Worm (Caenorhabditis elegans) whole organism, early embryonic: ENCODE data around the gene mks-3.
A peak's percentile ranks its signal among the peaks of the same experiment; 100 is the strongest.

Source experiments
- B0310.2 ChIP-seq: sonication (generic microtip); optimal IDR thresholded peaks from 2 replicates; lab custom pipeline; 2016; ENCODE audit warnings: mild to moderate bottlenecking, missing genetic modification characterization, missing compliant biosample characterization
- F13C5.2 ChIP-seq: sonication (generic microtip); optimal IDR thresholded peaks from 2 replicates; lab custom pipeline; 2017; ENCODE audit warnings: mild to moderate bottlenecking, missing genetic modification characterization, inconsistent platforms, missing compliant biosample characterization
- aly-1 ChIP-seq: sonication (generic microtip); optimal IDR thresholded peaks from 2 replicates; lab custom pipeline; 2016; ENCODE audit warnings: missing genetic modification characterization, missing compliant biosample characterization
- ama-1 ChIP-seq: fragments of 150-350 bp; optimal IDR thresholded peaks from 2 replicates; lab custom pipeline; 2014
- ceh-13 ChIP-seq: fragments of 200-800 bp; sonication (Bioruptor generic); optimal IDR thresholded peaks from 2 replicates; lab custom pipeline; 2018; ENCODE audit warnings: mild to moderate bottlenecking, missing genetic modification characterization, missing compliant biosample characterization
- ceh-36 ChIP-seq: sonication (generic microtip); optimal IDR thresholded peaks from 2 replicates; lab custom pipeline; 2016; ENCODE audit warnings: missing genetic modification characterization, inconsistent platforms, missing compliant biosample characterization
- ets-7 ChIP-seq: sonication (generic microtip); optimal IDR thresholded peaks from 2 replicates; lab custom pipeline; 2016; ENCODE audit warnings: missing genotype, missing genetic modification characterization, missing compliant biosample characterization
- flt-1 ChIP-seq: fragments of 200-800 bp; sonication (Bioruptor generic); IDR thresholded peaks from 2 replicates; pipeline ENCODE4 v1.3.6; 2022; ENCODE audit warnings: missing genetic modification characterization, missing compliant biosample characterization
- hmbx-1 ChIP-seq: sonication (generic microtip); optimal IDR thresholded peaks from 2 replicates; lab custom pipeline; 2016; ENCODE audit warnings: mild to moderate bottlenecking, missing genetic modification characterization, missing compliant biosample characterization
- hmg-4 ChIP-seq: fragments of 200-800 bp; sonication (Bioruptor generic); optimal IDR thresholded peaks from 2 replicates; lab custom pipeline; 2018; ENCODE audit warnings: mild to moderate bottlenecking, missing genetic modification characterization, missing compliant biosample characterization
- hnd-1 ChIP-seq: sonication (generic microtip); optimal IDR thresholded peaks from 2 replicates; lab custom pipeline; 2016; ENCODE audit warnings: missing genetic modification characterization, missing compliant biosample characterization
- pes-1 ChIP-seq: fragments of 200-800 bp; sonication (Bioruptor generic); IDR thresholded peaks from 2 replicates; pipeline ENCODE4 v1.3.6; 2022; ENCODE audit warnings: missing genetic modification reagents, missing genetic modification characterization, missing compliant biosample characterization
- scrt-1 ChIP-seq: fragments of 200-800 bp; sonication (Bioruptor generic); IDR thresholded peaks from 2 replicates; pipeline ENCODE4 v1.3.6; 2022; ENCODE audit warnings: missing genetic modification characterization, missing compliant biosample characterization
- sea-1 ChIP-seq: fragments of 200-800 bp; sonication (Bioruptor generic); conservative IDR thresholded peaks from 2 replicates; pipeline ENCODE4 v1.3.6; 2022; ENCODE audit warnings: missing genetic modification characterization, missing compliant biosample characterization
- tbx-11 ChIP-seq: fragments of 200-800 bp; sonication (Bioruptor generic); IDR thresholded peaks from 2 replicates; pipeline ENCODE4 v1.3.6; 2022; ENCODE audit warnings: missing genetic modification characterization, missing compliant biosample characterization
- tbx-37 ChIP-seq: fragments of 200-800 bp; sonication (Bioruptor generic); conservative IDR thresholded peaks from 2 replicates; pipeline ENCODE4 v1.3.6; 2022; ENCODE audit warnings: missing genetic modification reagents, missing genetic modification characterization, missing compliant biosample characterization
- tra-4 ChIP-seq: sonication (generic microtip); optimal IDR thresholded peaks from 2 replicates; lab custom pipeline; 2017; ENCODE audit warnings: missing genetic modification characterization, missing compliant biosample characterization

mks-3 gene

ce11 chrII:7583555-7583954 is at the start of gene mks-3:
mks-3 (minus strand) TSS chrII:7583655.
- TF ChIP-seq F13C5.2: no peak
- no peak for TF ChIP-seq ets-7 (tag; lab: Kevin White, UChicago)
- TF ChIP-seq pes-1 (GFP tag; lab: Robert Waterston, UW): no peak
- TF ChIP-seq tra-4 (tag; lab: Kevin White, UChicago): no peak
- no peak for TF ChIP-seq hmbx-1 (tag; lab: Kevin White, UChicago)
- no peak for TF ChIP-seq ceh-13 (GFP tag; lab: Kevin White, UChicago)
- TF ChIP-seq B0310.2 (tag; lab: Kevin White, UChicago): no peak
- TF ChIP-seq tbx-11: no peak
- no peak for TF ChIP-seq ceh-36
- no peak for TF ChIP-seq scrt-1 (GFP tag; lab: Robert Waterston, UW)

ce11 chrII:7631677-7632210 is 48.3 kb upstream of the mks-3 start:
- TF ChIP-seq scrt-1 (GFP tag; lab: Robert Waterston, UW) (no peak), tra-4 (tag; lab: Kevin White, UChicago) (no peak), hnd-1 (tag; lab: Kevin White, UChicago) (no peak), aly-1 (tag; lab: Kevin White, UChicago) (no peak), sea-1 (GFP tag; lab: Robert Waterston, UW) (no peak), ets-7 (tag; lab: Kevin White, UChicago) (no peak), tbx-37 (GFP tag; lab: Robert Waterston, UW) (no peak), ama-1 (lab: Kevin White, UChicago) (no peak), pes-1 (GFP tag; lab: Robert Waterston, UW) (no peak), ceh-36 (no peak), hmbx-1 (tag; lab: Kevin White, UChicago) (no peak), B0310.2 (tag; lab: Kevin White, UChicago) (no peak), tbx-11 (no peak), flt-1 (GFP tag; lab: Robert Waterston, UW) (no peak)

ce11 chrII:7631171-7631570 is 47.7 kb upstream of the mks-3 start:
- TF ChIP-seq tbx-11 (no peak), tra-4 (tag; lab: Kevin White, UChicago) (no peak), ama-1 (lab: Kevin White, UChicago) (no peak), tbx-37 (GFP tag; lab: Robert Waterston, UW) (no peak), B0310.2 (tag; lab: Kevin White, UChicago) (no peak), F13C5.2 (no peak), ets-7 (tag; lab: Kevin White, UChicago) (no peak), sea-1 (GFP tag; lab: Robert Waterston, UW) (no peak), pes-1 (GFP tag; lab: Robert Waterston, UW) (no peak), ceh-36 (no peak), scrt-1 (GFP tag; lab: Robert Waterston, UW) (no peak), flt-1 (GFP tag; lab: Robert Waterston, UW) (no peak), aly-1 (tag; lab: Kevin White, UChicago) (no peak), hmg-4 (GFP tag; lab: Kevin White, UChicago) (no peak), hmbx-1 (tag; lab: Kevin White, UChicago) (no peak), ceh-13 (GFP tag; lab: Kevin White, UChicago) (no peak)

DNA sequence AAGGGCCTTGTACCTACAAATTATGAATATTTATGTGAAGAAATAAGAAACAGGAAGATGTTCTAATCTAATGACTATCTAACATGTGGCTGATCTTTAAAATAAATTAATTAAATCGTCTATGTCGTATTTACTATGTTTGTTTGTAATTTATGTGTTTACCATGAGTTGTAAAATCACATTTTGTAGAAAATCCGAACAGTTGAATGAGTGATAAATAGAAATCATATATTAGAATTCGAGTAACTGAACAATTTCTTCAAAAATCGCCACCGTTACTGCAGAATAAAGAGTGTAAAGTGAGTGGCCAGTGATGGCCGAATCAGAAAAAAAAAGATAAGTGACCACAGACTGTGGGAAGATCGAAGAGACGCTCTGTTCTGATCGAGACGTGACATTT is 46.6 kb upstream of the mks-3 start:
- TF ChIP-seq ceh-36 (no peak), aly-1 (tag; lab: Kevin White, UChicago) (no peak), tbx-11 (no peak), sea-1 (GFP tag; lab: Robert Waterston, UW) (no peak), flt-1 (GFP tag; lab: Robert Waterston, UW) (no peak), B0310.2 (tag; lab: Kevin White, UChicago) (no peak), ama-1 (lab: Kevin White, UChicago) (no peak), F13C5.2 (no peak)

- TF ChIP-seq ets-7 (tag; lab: Kevin White, UChicago) (no peak), tra-4 (tag; lab: Kevin White, UChicago) (no peak), tbx-11 (no peak), flt-1 (GFP tag; lab: Robert Waterston, UW) (no peak), pes-1 (GFP tag; lab: Robert Waterston, UW) (no peak)
Measured at ce11 chrII:7628640-7629039, 45.2 kb upstream of the mks-3 start.

- TF ChIP-seq hmbx-1 (tag; lab: Kevin White, UChicago): no peak
- TF ChIP-seq ceh-36: no peak
- no peak for TF ChIP-seq hmg-4 (GFP tag; lab: Kevin White, UChicago)
- no peak for TF ChIP-seq scrt-1 (GFP tag; lab: Robert Waterston, UW)
- no peak for TF ChIP-seq tbx-11
- TF ChIP-seq hnd-1 (tag; lab: Kevin White, UChicago): no peak
- no peak for TF ChIP-seq flt-1 (GFP tag; lab: Robert Waterston, UW)
- no peak for TF ChIP-seq F13C5.2
Measured at ce11 chrII:7624995-7625394, 41.5 kb upstream of the mks-3 start.

ce11 chrII:7624272-7624671 is 40.8 kb upstream of the mks-3 start:
- TF ChIP-seq B0310.2 (tag; lab: Kevin White, UChicago) (no peak), flt-1 (GFP tag; lab: Robert Waterston, UW) (no peak), tbx-37 (GFP tag; lab: Robert Waterston, UW) (no peak), F13C5.2 (no peak), hmg-4 (GFP tag; lab: Kevin White, UChicago) (peak; percentile 2), ets-7 (tag; lab: Kevin White, UChicago) (no peak), pes-1 (GFP tag; lab: Robert Waterston, UW) (no peak)

DNA sequence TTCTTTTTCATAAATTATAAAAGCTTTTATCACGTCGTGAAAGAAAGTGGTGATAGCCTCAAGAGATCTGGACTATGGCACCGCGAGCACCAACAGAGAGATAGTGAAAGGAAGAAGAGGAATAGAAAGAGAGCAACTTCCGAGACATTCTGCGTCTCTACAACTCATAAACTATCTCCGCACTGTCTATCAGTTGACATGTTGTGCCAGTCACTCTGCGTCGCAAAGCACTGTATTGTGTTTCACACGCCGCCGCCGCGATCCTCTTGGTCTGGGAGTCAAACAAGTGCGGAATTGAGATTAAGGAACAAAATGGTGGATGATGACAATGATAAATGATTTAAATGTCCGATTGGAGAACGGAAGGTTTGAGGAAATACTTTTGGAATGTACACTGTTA is 40.0 kb upstream of the mks-3 start:
- no peak for TF ChIP-seq pes-1 (GFP tag; lab: Robert Waterston, UW)
- TF ChIP-seq hmg-4 (GFP tag; lab: Kevin White, UChicago): no peak
- TF ChIP-seq tbx-37 (GFP tag; lab: Robert Waterston, UW): no peak
